Worm (Caenorhabditis elegans) whole organism, L4 larva: ENCODE measurements around the gene glr-4.

ENCODE experiments used
- dve-1 ChIP-seq: sonication (generic microtip); optimal IDR thresholded peaks from 2 replicates; lab custom pipeline; 2017; ENCODE audit warnings: antibody characterized with exemption, mild to moderate bottlenecking, missing genetic modification characterization, missing compliant biosample characterization; ENCODE audit not compliant: insufficient read depth
- lin-1 ChIP-seq: fragments of 200-800 bp; sonication (Bioruptor generic); IDR thresholded peaks from 2 replicates; pipeline ENCODE4 v1.3.6; 2022; ENCODE audit warnings: missing genetic modification reagents, missing genetic modification characterization, missing compliant biosample characterization
- lin-38 ChIP-seq: fragments of 200-800 bp; sonication (Bioruptor generic); IDR thresholded peaks from 2 replicates; pipeline ENCODE4 v1.3.6; 2022; ENCODE audit warnings: missing genetic modification reagents, missing genetic modification characterization, missing compliant biosample characterization
- nhr-41 ChIP-seq: fragments of 200-800 bp; sonication (Bioruptor generic); IDR thresholded peaks from 2 replicates; pipeline ENCODE4 v1.3.6; 2022; ENCODE audit warnings: missing genetic modification reagents, missing genetic modification characterization, missing compliant biosample characterization

DNA sequence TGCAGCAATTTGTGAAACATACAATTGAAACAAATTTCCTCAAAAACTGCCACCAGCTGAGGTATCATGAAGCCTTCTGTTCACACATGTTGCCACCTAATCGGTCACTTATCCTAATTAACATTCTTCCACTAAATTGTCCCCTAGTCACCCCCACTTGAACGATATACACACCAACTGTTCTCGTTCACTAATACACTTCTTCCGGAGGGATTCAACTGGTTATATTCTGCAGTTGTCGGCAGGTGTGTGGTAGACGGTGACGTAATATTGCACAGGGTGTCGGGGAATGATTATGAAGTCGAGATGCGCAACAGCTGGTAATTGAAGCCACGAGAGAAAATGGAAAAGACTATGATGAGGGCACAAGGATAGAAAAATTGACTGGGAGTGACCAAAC, 21.3 kb upstream of the glr-4 start:
- TF ChIP-seq nhr-41 (GFP tag; lab: Robert Waterston, UW) (no peak), lin-1 (GFP tag; lab: Robert Waterston, UW) (no peak), lin-38 (GFP tag; lab: Robert Waterston, UW) (no peak), dve-1 (tag; lab: Kevin White, UChicago) (no peak)
